Worm (Caenorhabditis elegans): ENCODE measurements around the gene set-6.

Gene set-6

ce11 chrX:12005499-12005959 is 31.1 kb upstream of the set-6 start, which contains the start of gene sma-5:
Gene sma-5, minus strand, starts transcription at chrX:12005549.
- no peak for TF ChIP-seq unc-39 (tag; optimal IDR thresholded peaks at IDR 0.05)
- no peak for TF ChIP-seq nhr-2 (tag; optimal IDR thresholded peaks at IDR 0.05)
- TF ChIP-seq lin-13 (tag; optimal IDR thresholded peaks at IDR 0.05), result no peak
- no peak for TF ChIP-seq ceh-39 (tag; optimal IDR thresholded peaks at IDR 0.05)
- TF ChIP-seq ceh-43 (GFP tag; optimal IDR thresholded peaks at IDR 0.05), result no peak

ce11 chrX:12004925-12005324 is 30.4 kb upstream of the set-6 start:
- TF ChIP-seq lin-13 (tag; optimal IDR thresholded peaks at IDR 0.05), result no peak
- no peak for TF ChIP-seq nhr-2 (tag; optimal IDR thresholded peaks at IDR 0.05)
- TF ChIP-seq ceh-83 (GFP tag; optimal IDR thresholded peaks at IDR 0.05), result no peak
- TF ChIP-seq unc-120 (tag; optimal IDR thresholded peaks at IDR 0.05; ENCODE audit: poor library complexity, severe bottlenecking), result no peak
- TF ChIP-seq lin-32 (GFP tag; optimal IDR thresholded peaks at IDR 0.05), result no peak
- TF ChIP-seq cnd-1 (tag; optimal IDR thresholded peaks at IDR 0.05), result no peak
- TF ChIP-seq lsy-2 (tag; optimal IDR thresholded peaks at IDR 0.05), result no peak
- TF ChIP-seq nhr-237 (tag; optimal IDR thresholded peaks at IDR 0.05), result no peak
- TF ChIP-seq blmp-1 (tag; optimal IDR thresholded peaks at IDR 0.05), result no peak
- TF ChIP-seq nhr-12 (tag; optimal IDR thresholded peaks at IDR 0.05), result no peak
- TF ChIP-seq elt-1 (tag; optimal IDR thresholded peaks at IDR 0.05; ENCODE audit: borderline replicate concordance, insufficient read depth), result no peak
- TF ChIP-seq drap-1 (GFP tag; optimal IDR thresholded peaks at IDR 0.05), result no peak
- no peak for TF ChIP-seq ces-1 (GFP tag; optimal IDR thresholded peaks at IDR 0.05)
- TF ChIP-seq ham-2 (GFP tag; optimal IDR thresholded peaks at IDR 0.05), result no peak

ce11 chrX:12003969-12004368 is 29.5 kb upstream of the set-6 start:
- TF ChIP-seq lsy-2 (tag; optimal IDR thresholded peaks at IDR 0.05) (no peak), hlh-1 (tag; optimal IDR thresholded peaks at IDR 0.05) (no peak), ceh-83 (GFP tag; optimal IDR thresholded peaks at IDR 0.05) (no peak), lin-32 (GFP tag; optimal IDR thresholded peaks at IDR 0.05) (no peak), nhr-28 (tag; optimal IDR thresholded peaks at IDR 0.05) (no peak), sem-2 (GFP tag; optimal IDR thresholded peaks at IDR 0.05) (no peak), unc-120 (tag; optimal IDR thresholded peaks at IDR 0.05; ENCODE audit: poor library complexity, severe bottlenecking) (no peak), sptf-1 (tag; optimal IDR thresholded peaks at IDR 0.05) (no peak), unc-39 (tag; optimal IDR thresholded peaks at IDR 0.05) (no peak), mls-2 (tag; optimal IDR thresholded peaks at IDR 0.05) (no peak), nhr-237 (tag; optimal IDR thresholded peaks at IDR 0.05) (no peak), nhr-2 (tag; optimal IDR thresholded peaks at IDR 0.05) (no peak), unc-62 (GFP tag; optimal IDR thresholded peaks at IDR 0.05) (no peak), drap-1 (GFP tag; optimal IDR thresholded peaks at IDR 0.05) (no peak), blmp-1 (tag; optimal IDR thresholded peaks at IDR 0.05) (no peak), pha-4 (tag; optimal IDR thresholded peaks at IDR 0.05) (no peak)

- no peak for TF ChIP-seq nhr-237 (tag; optimal IDR thresholded peaks at IDR 0.05)
- no peak for TF ChIP-seq cnd-1 (tag; optimal IDR thresholded peaks at IDR 0.05)
- TF ChIP-seq snpc-4 (tag; optimal IDR thresholded peaks at IDR 0.05), result no peak
- no peak for TF ChIP-seq nhr-76 (tag; optimal IDR thresholded peaks at IDR 0.05)
- no peak for TF ChIP-seq bed-3 (GFP tag; optimal IDR thresholded peaks at IDR 0.05)
- TF ChIP-seq drap-1 (GFP tag; optimal IDR thresholded peaks at IDR 0.05), result no peak
- TF ChIP-seq mab-5 (tag; optimal IDR thresholded peaks at IDR 0.05), result no peak
- TF ChIP-seq ceh-43 (GFP tag; optimal IDR thresholded peaks at IDR 0.05), result no peak
- no peak for TF ChIP-seq pha-4 (tag; optimal IDR thresholded peaks at IDR 0.05)
- no peak for TF ChIP-seq M03D4.4 (tag; optimal IDR thresholded peaks at IDR 0.05)
- TF ChIP-seq elt-1 (tag; optimal IDR thresholded peaks at IDR 0.05; ENCODE audit: borderline replicate concordance, insufficient read depth), result no peak
- TF ChIP-seq flh-1 (GFP tag; optimal IDR thresholded peaks at IDR 0.05), result no peak
- TF ChIP-seq mep-1 (tag; optimal IDR thresholded peaks at IDR 0.05), result no peak
- no peak for TF ChIP-seq nhr-12 (tag; optimal IDR thresholded peaks at IDR 0.05)
- no peak for TF ChIP-seq elt-3 (tag; optimal IDR thresholded peaks at IDR 0.05)
- TF ChIP-seq lin-32 (GFP tag; optimal IDR thresholded peaks at IDR 0.05), result no peak
Observed at ce11 chrX:12001600-12001999, 27.1 kb upstream of the set-6 start.

ce11 chrX:11999573-11999972 is 25.1 kb upstream of the set-6 start:
- TF ChIP-seq ces-1 (GFP tag; optimal IDR thresholded peaks at IDR 0.05) (no peak), ceh-83 (GFP tag; optimal IDR thresholded peaks at IDR 0.05) (no peak), nhr-2 (tag; optimal IDR thresholded peaks at IDR 0.05) (no peak), elt-3 (tag; optimal IDR thresholded peaks at IDR 0.05) (no peak), mls-2 (tag; optimal IDR thresholded peaks at IDR 0.05) (no peak)

Data from whole organism, mixed stage, embryonic.